Worm (Caenorhabditis elegans): ENCODE data around the gene C06A1.7.

- TF ChIP-seq pha-2 (tag; optimal IDR thresholded peaks at IDR 0.05) (no peak), hlh-15 (tag; optimal IDR thresholded peaks at IDR 0.05) (no peak), elt-2 (tag; optimal IDR thresholded peaks at IDR 0.05) (no peak), ama-1 (optimal IDR thresholded peaks at IDR 0.05) (no peak), ztf-16 (tag; optimal IDR thresholded peaks at IDR 0.05) (no peak), pha-4 (tag; optimal IDR thresholded peaks at IDR 0.05) (no peak), nhr-11 (tag; optimal IDR thresholded peaks at IDR 0.05) (no peak), ets-4 (tag; optimal IDR thresholded peaks at IDR 0.05) (no peak), lin-11 (tag; optimal IDR thresholded peaks at IDR 0.05) (no peak), zip-5 (tag; optimal IDR thresholded peaks at IDR 0.05) (no peak), F13H6.1 (tag; optimal IDR thresholded peaks at IDR 0.05) (no peak), gmeb-2 (tag; optimal IDR thresholded peaks at IDR 0.05) (no peak)
These were observed 38.9 kb downstream of the C06A1.7 start for ce11 chrII:10603560-10603959.

All from whole organism, late embryonic.